Worm (Caenorhabditis elegans) whole organism, L2 larva: ENCODE data around the gene col-132.

Source experiments
- R02D3.7 ChIP-seq: fragments of 150-350 bp; optimal IDR thresholded peaks from 2 replicates; lab custom pipeline; 2014; ENCODE audit warnings: missing biosample characterization, missing genetic modification characterization
- aly-2 ChIP-seq: fragments of 150-350 bp; optimal IDR thresholded peaks from 2 replicates; lab custom pipeline; 2014; ENCODE audit warnings: missing biosample characterization, missing genetic modification characterization
- ama-1 ChIP-seq: fragments of 150-350 bp; optimal IDR thresholded peaks from 2 replicates; lab custom pipeline; 2018; ENCODE audit warnings: inconsistent platforms
- egl-27 ChIP-seq: sonication (generic microtip); optimal IDR thresholded peaks from 3 replicates; lab custom pipeline; 2017; ENCODE audit warnings: missing biosample characterization, missing genetic modification reagents, missing genetic modification characterization
- fos-1 ChIP-seq: fragments of 150-350 bp; optimal IDR thresholded peaks from 2 replicates; lab custom pipeline; 2014; ENCODE audit warnings: missing biosample characterization, missing genetic modification characterization
- lin-11 ChIP-seq: fragments of 150-350 bp; sonication (generic microtip); optimal IDR thresholded peaks from 2 replicates; lab custom pipeline; 2014; ENCODE audit warnings: missing biosample characterization, missing genetic modification characterization, inconsistent platforms, mixed read lengths
- lsy-2 ChIP-seq, 2 experiments: fragments of 150-350 bp in 1 of 2; sonication (generic microtip) in 1 of 2; optimal IDR thresholded peaks; 2 replicates each; lab custom pipeline; 2014 to 2017; ENCODE audit warnings: missing biosample characterization in 2 of 2, missing genetic modification characterization in 2 of 2
- mdl-1 ChIP-seq, 2 experiments: fragments of 150-350 bp in 1 of 2; sonication (generic microtip) in 1 of 2; optimal IDR thresholded peaks; 2 replicates each; lab custom pipeline; 2017; ENCODE audit warnings: missing biosample characterization in 2 of 2, missing genetic modification characterization in 2 of 2
- nhr-11 ChIP-seq: fragments of 150-350 bp; optimal IDR thresholded peaks from 2 replicates; lab custom pipeline; 2014; ENCODE audit warnings: missing biosample characterization, missing genetic modification characterization
- nhr-25 ChIP-seq: fragments of 150-350 bp; sonication (generic microtip); optimal IDR thresholded peaks from 3 replicates; lab custom pipeline; 2014; ENCODE audit warnings: missing biosample characterization, missing genetic modification characterization
- nhr-6 ChIP-seq: fragments of 150-350 bp; optimal IDR thresholded peaks from 2 replicates; lab custom pipeline; 2014; ENCODE audit warnings: missing biosample characterization, missing genetic modification characterization
- skn-1 ChIP-seq: sonication (generic microtip); optimal IDR thresholded peaks from 2 replicates; lab custom pipeline; 2017; ENCODE audit warnings: missing biosample characterization, missing genetic modification characterization
- snpc-4 ChIP-seq: fragments of 150-350 bp; optimal IDR thresholded peaks from 2 replicates; lab custom pipeline; 2014; ENCODE audit warnings: missing biosample characterization, missing genetic modification characterization
- unc-62 ChIP-seq: fragments of 150-350 bp; optimal IDR thresholded peaks from 2 replicates; lab custom pipeline; 2014; ENCODE audit warnings: missing biosample characterization, missing genetic modification reagents, missing genetic modification characterization

- TF ChIP-seq nhr-11 (tag; lab: Kevin White, UChicago) (no peak), skn-1 (no peak), fos-1 (tag; lab: Kevin White, UChicago) (no peak), mdl-1 (tag; optimal IDR thresholded peaks at IDR 0.05; lab: Kevin White, UChicago) (no peak), nhr-25 (tag; lab: Kevin White, UChicago) (no peak), ama-1 (lab: Kevin White, UChicago) (no peak), aly-2 (tag; lab: Kevin White, UChicago) (no peak), nhr-6 (tag; lab: Kevin White, UChicago) (no peak), lsy-2 (tag; optimal IDR thresholded peaks at IDR 0.05; lab: Kevin White, UChicago) (no peak), R02D3.7 (tag; lab: Kevin White, UChicago) (no peak), egl-27 (tag; lab: Kevin White, UChicago) (no peak), unc-62 (GFP tag; lab: Kevin White, UChicago) (no peak), snpc-4 (tag; lab: Kevin White, UChicago) (no peak), lin-11 (tag; lab: Kevin White, UChicago) (no peak)
Measured at ce11 chrIV:13104900-13105299, 14.0 kb upstream of the col-132 start, which contains the start of gene rde-11.
